Worm (Caenorhabditis elegans): Measurements from ENCODE around the gene drn-1.

The drn-1 gene

DNA sequence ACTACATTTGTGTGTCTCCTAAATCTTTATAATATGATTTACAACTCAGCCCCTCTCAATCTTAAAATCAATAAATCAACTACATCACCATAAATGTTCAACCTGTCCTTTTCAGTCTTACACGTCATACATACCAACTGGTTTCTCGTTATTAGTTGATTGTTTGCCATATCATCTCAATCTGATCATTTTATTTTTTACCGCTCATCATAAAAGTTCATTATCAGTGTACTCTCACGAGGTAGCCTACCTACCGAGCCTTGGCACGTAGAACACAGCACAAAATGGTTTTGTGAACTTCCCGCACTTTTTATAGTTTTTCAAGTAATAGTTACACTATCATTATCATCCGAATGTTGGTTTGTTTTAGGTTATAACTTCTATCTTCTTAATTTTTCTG lies 9.5 kb upstream of the drn-1 start (continued):
- no peak for TF ChIP-seq nhr-47 (tag; optimal IDR thresholded peaks at IDR 0.05)
- no peak for TF ChIP-seq egl-13 (tag; optimal IDR thresholded peaks at IDR 0.05)
- no peak for TF ChIP-seq irx-1 (tag; optimal IDR thresholded peaks at IDR 0.05)
- no peak for TF ChIP-seq nhr-237 (tag; optimal IDR thresholded peaks at IDR 0.05)
- no peak for TF ChIP-seq dsc-1 (tag; optimal IDR thresholded peaks at IDR 0.05)
- no peak for TF ChIP-seq unc-98 (GFP tag; IDR thresholded peaks at IDR 0.05)
- no peak for TF ChIP-seq ets-5 (GFP tag; IDR thresholded peaks at IDR 0.05)
- TF ChIP-seq lin-35 (GFP tag; optimal IDR thresholded peaks at IDR 0.05), result peak in 1 of 2 experiments; percentile 29
- peak; percentile 24; the same call in 1 of the 2 replicates for TF ChIP-seq grh-1 (GFP tag; IDR thresholded peaks at IDR 0.05)
- TF ChIP-seq efl-1 (optimal IDR thresholded peaks at IDR 0.05), result no peak
- peak in 1 of 2 experiments; percentile 89 for TF ChIP-seq efl-1 (GFP tag; optimal IDR thresholded peaks at IDR 0.05 in 1 of 2)
- no peak for TF ChIP-seq swsn-7 (tag; optimal IDR thresholded peaks at IDR 0.05)
- TF ChIP-seq pax-3 (tag; optimal IDR thresholded peaks at IDR 0.05), result no peak
- TF ChIP-seq nhr-12 (tag; optimal IDR thresholded peaks at IDR 0.05), result no peak
- TF ChIP-seq hlh-4 (tag; optimal IDR thresholded peaks at IDR 0.05), result no peak

DNA sequence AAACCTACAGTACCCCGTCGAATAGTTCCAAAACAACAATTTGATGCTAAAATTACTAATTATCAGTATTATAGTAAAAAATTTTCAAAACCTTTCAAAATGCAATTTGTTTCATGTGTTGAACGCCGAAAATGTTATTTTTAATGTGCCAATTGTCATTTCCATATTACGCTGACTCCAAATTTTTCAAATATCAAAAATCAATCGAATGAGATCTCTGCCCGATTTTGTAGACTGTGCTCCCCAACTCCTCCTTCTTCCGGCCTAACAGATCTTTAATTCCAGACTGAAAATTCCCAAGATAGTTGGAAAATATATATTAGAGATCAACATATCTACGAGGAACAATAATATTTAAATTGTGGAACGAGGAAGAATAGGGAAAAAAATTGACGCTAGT lies 6.1 kb upstream of the drn-1 start:
- TF ChIP-seq blmp-1 (tag; optimal IDR thresholded peaks at IDR 0.05) (no peak), ztf-11 (tag; optimal IDR thresholded peaks at IDR 0.05) (no peak), ama-1 (optimal IDR thresholded peaks at IDR 0.05) (peak; percentile 28), zip-4 (GFP tag; optimal IDR thresholded peaks at IDR 0.05) (no peak), elt-2 (tag; optimal IDR thresholded peaks at IDR 0.05) (peak; percentile 22), nhr-237 (tag; optimal IDR thresholded peaks at IDR 0.05) (no peak), rnt-1 (tag; optimal IDR thresholded peaks at IDR 0.05) (no peak), lir-3 (tag; optimal IDR thresholded peaks at IDR 0.05; ENCODE audit: poor library complexity) (no peak), ceh-88 (GFP tag; IDR thresholded peaks at IDR 0.05) (no peak), elt-3 (tag; optimal IDR thresholded peaks at IDR 0.05) (no peak), aly-2 (tag; optimal IDR thresholded peaks at IDR 0.05) (no peak)

DNA sequence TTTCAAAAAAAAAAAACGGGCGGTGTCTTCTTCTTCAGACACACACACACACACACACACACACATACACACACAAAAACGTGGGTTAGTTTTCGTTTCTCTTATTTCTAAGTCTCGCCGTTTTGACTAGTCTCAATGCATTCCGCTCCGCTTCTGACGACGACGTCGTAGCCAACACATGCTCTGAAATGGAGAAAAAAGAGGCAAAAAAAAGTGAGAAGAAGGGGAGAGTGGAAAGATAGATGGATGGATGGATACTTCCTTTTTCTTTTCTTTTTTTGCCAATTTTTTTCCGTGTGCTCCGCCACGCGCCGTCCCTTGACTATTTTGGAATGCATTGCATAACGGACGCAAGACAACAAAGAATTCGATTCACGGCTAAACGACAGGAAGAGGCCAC lies 5.1 kb upstream of the drn-1 start:
- TF ChIP-seq nhr-71 (tag; optimal IDR thresholded peaks at IDR 0.05) (peak; percentile 34), lsy-2 (tag; optimal IDR thresholded peaks at IDR 0.05) (peak in 1 of 2 experiments; percentile 47), fkh-8 (tag; optimal IDR thresholded peaks at IDR 0.05) (peak; percentile 37), snu-23 (GFP tag; optimal IDR thresholded peaks at IDR 0.05) (peak; percentile 6), unc-86 (tag; optimal IDR thresholded peaks at IDR 0.05) (peak; percentile 46), hpl-2 (GFP tag; optimal IDR thresholded peaks at IDR 0.05) (no peak), ceh-82 (tag; optimal IDR thresholded peaks at IDR 0.05) (peak in 1 of 3 experiments; percentile 19), lin-14 (GFP tag; optimal IDR thresholded peaks at IDR 0.05) (peak; percentile 90), fkh-4 (tag; optimal IDR thresholded peaks at IDR 0.05; ENCODE audit: borderline replicate concordance) (no peak), fkh-10 (GFP tag; optimal IDR thresholded peaks at IDR 0.05) (peak; percentile 74)

DNA sequence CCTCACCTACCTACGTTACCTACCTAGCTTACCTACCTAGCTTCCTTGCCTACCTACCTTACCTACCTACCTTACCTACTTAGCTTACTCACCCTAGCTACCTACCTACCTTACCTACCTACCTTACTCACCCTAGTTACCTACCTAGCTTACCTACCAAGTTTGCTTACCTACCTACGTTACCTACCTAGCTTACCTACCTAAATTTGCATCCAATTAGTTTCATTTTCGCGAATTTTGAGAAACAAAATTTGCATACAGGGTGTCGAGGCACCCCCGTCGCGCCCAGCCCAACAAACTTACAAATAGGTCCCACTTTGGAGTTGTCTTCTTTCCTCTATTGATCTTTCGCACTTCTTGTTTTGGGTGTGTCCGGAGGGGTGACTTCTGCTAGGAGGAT lies 2.7 kb downstream of the drn-1 start:
- TF ChIP-seq irx-1 (tag; optimal IDR thresholded peaks at IDR 0.05) (no peak), C16A3.4 (tag; optimal IDR thresholded peaks at IDR 0.05) (no peak), unc-30 (tag; optimal IDR thresholded peaks at IDR 0.05) (no peak), ztf-11 (tag; optimal IDR thresholded peaks at IDR 0.05) (no peak), ama-1 (optimal IDR thresholded peaks at IDR 0.05) (no peak), lin-39 (tag; optimal IDR thresholded peaks at IDR 0.05) (no peak), nhr-19 (GFP tag; conservative IDR thresholded peaks at IDR 0.05) (no peak), mdl-1 (tag; optimal IDR thresholded peaks at IDR 0.05) (no peak), lsy-2 (tag; optimal IDR thresholded peaks at IDR 0.05) (no peak), nhr-28 (tag; optimal IDR thresholded peaks at IDR 0.05) (no peak)

Measured in whole organism, L1 larva.